Worm (Caenorhabditis elegans) whole organism, mixed stage, embryonic: ENCODE measurements around the gene ell-1.

Experiments
- M03D4.4 ChIP-seq: sonication (generic microtip); optimal IDR thresholded peaks from 2 replicates; lab custom pipeline; 2017; ENCODE audit warnings: mild to moderate bottlenecking, missing genetic modification characterization, missing compliant biosample characterization
- bed-3 ChIP-seq: fragments of 200-800 bp; sonication (Bioruptor generic); optimal IDR thresholded peaks from 3 replicates; lab custom pipeline; 2018; ENCODE audit warnings: mild to moderate bottlenecking, missing genetic modification characterization, moderate library complexity, missing compliant biosample characterization
- ceh-39 ChIP-seq: fragments of 150-350 bp; optimal IDR thresholded peaks from 2 replicates; lab custom pipeline; 2014; ENCODE audit warnings: missing biosample characterization, missing genetic modification characterization
- ceh-43 ChIP-seq: fragments of 200-800 bp; sonication (Bioruptor generic); optimal IDR thresholded peaks from 2 replicates; lab custom pipeline; 2018; ENCODE audit warnings: mild to moderate bottlenecking, missing genetic modification characterization, moderate library complexity, missing compliant biosample characterization
- ceh-83 ChIP-seq: fragments of 200-800 bp; sonication (Bioruptor generic); optimal IDR thresholded peaks from 2 replicates; lab custom pipeline; 2018; ENCODE audit warnings: mild to moderate bottlenecking, missing genetic modification characterization, missing compliant biosample characterization
- ces-1 ChIP-seq: fragments of 150-350 bp; optimal IDR thresholded peaks from 2 replicates; lab custom pipeline; 2014; ENCODE audit warnings: missing biosample characterization, missing genetic modification reagents, missing genetic modification characterization
- cnd-1 ChIP-seq: fragments of 200-800 bp; sonication (Bioruptor generic); optimal IDR thresholded peaks from 2 replicates; lab custom pipeline; 2018; ENCODE audit warnings: mild to moderate bottlenecking, missing genetic modification characterization, missing compliant biosample characterization
- flh-1 ChIP-seq: fragments of 200-800 bp; sonication (Bioruptor generic); optimal IDR thresholded peaks from 2 replicates; lab custom pipeline; 2018; ENCODE audit warnings: mild to moderate bottlenecking, missing genetic modification characterization, moderate library complexity, missing compliant biosample characterization
- ham-2 ChIP-seq: fragments of 200-800 bp; sonication (Bioruptor generic); optimal IDR thresholded peaks from 2 replicates; lab custom pipeline; 2018; ENCODE audit warnings: mild to moderate bottlenecking, missing genetic modification characterization, missing compliant biosample characterization
- hlh-1 ChIP-seq: fragments of 150-350 bp; optimal IDR thresholded peaks from 2 replicates; lab custom pipeline; 2014; ENCODE audit warnings: missing biosample characterization, missing genetic modification reagents, missing genetic modification characterization
- lin-13 ChIP-seq: fragments of 150-350 bp; optimal IDR thresholded peaks from 2 replicates; lab custom pipeline; 2014; ENCODE audit warnings: missing biosample characterization, missing genetic modification characterization
- lin-32 ChIP-seq: fragments of 200-800 bp; sonication (Bioruptor generic); optimal IDR thresholded peaks from 2 replicates; lab custom pipeline; 2018; ENCODE audit warnings: mild to moderate bottlenecking, missing genetic modification characterization, missing compliant biosample characterization
- lsy-2 ChIP-seq: fragments of 150-350 bp; optimal IDR thresholded peaks from 2 replicates; lab custom pipeline; 2014; ENCODE audit warnings: missing biosample characterization, missing genetic modification characterization
- mab-5 ChIP-seq: fragments of 150-350 bp; optimal IDR thresholded peaks from 2 replicates; lab custom pipeline; 2014; ENCODE audit warnings: missing biosample characterization, missing genetic modification characterization
- mep-1 ChIP-seq: fragments of 150-350 bp; optimal IDR thresholded peaks from 2 replicates; lab custom pipeline; 2017; ENCODE audit warnings: missing biosample characterization, missing genetic modification reagents, missing genetic modification characterization, inconsistent platforms
- mls-2 ChIP-seq: sonication (generic microtip); optimal IDR thresholded peaks from 2 replicates; lab custom pipeline; 2016; ENCODE audit warnings: mild to moderate bottlenecking, missing genetic modification characterization, moderate library complexity, missing compliant biosample characterization
- nhr-12 ChIP-seq: fragments of 150-350 bp; optimal IDR thresholded peaks from 2 replicates; lab custom pipeline; 2014; ENCODE audit warnings: missing biosample characterization, missing genetic modification characterization
- nhr-2 ChIP-seq: fragments of 150-350 bp; optimal IDR thresholded peaks from 2 replicates; lab custom pipeline; 2014; ENCODE audit warnings: missing biosample characterization, missing genetic modification characterization
- nhr-237 ChIP-seq: fragments of 150-350 bp; optimal IDR thresholded peaks from 2 replicates; lab custom pipeline; 2014; ENCODE audit warnings: missing biosample characterization, missing genetic modification characterization
- nhr-28 ChIP-seq: fragments of 150-350 bp; optimal IDR thresholded peaks from 2 replicates; lab custom pipeline; 2014; ENCODE audit warnings: missing biosample characterization, missing genetic modification characterization
- nhr-76 ChIP-seq: sonication (generic microtip); optimal IDR thresholded peaks from 2 replicates; lab custom pipeline; 2017; ENCODE audit warnings: missing biosample characterization, missing genetic modification characterization
- sem-2 ChIP-seq: fragments of 200-800 bp; sonication (Bioruptor generic); optimal IDR thresholded peaks from 2 replicates; lab custom pipeline; 2018; ENCODE audit warnings: mild to moderate bottlenecking, missing genetic modification characterization, missing compliant biosample characterization
- snpc-4 ChIP-seq: fragments of 150-350 bp; optimal IDR thresholded peaks from 2 replicates; lab custom pipeline; 2014; ENCODE audit warnings: missing biosample characterization, missing genetic modification characterization
- sptf-1 ChIP-seq: sonication (generic microtip); optimal IDR thresholded peaks from 2 replicates; lab custom pipeline; 2017; ENCODE audit warnings: mild to moderate bottlenecking, missing genetic modification characterization, moderate library complexity, missing compliant biosample characterization
- tbx-8 ChIP-seq: fragments of 200-800 bp; sonication (Bioruptor generic); optimal IDR thresholded peaks from 2 replicates; lab custom pipeline; 2018; ENCODE audit warnings: mild to moderate bottlenecking, missing genetic modification characterization, moderate library complexity, missing compliant biosample characterization
- unc-120 ChIP-seq: sonication (generic microtip); optimal IDR thresholded peaks from 2 replicates; lab custom pipeline; 2017; ENCODE audit warnings: missing genetic modification characterization, missing compliant biosample characterization; ENCODE audit not compliant: poor library complexity, severe bottlenecking
- unc-39 ChIP-seq: fragments of 150-350 bp; optimal IDR thresholded peaks from 2 replicates; lab custom pipeline; 2014; ENCODE audit warnings: missing biosample characterization, missing genetic modification characterization
- zip-8 ChIP-seq: fragments of 150-350 bp; optimal IDR thresholded peaks from 2 replicates; lab custom pipeline; 2014; ENCODE audit warnings: missing biosample characterization, missing genetic modification characterization

The ell-1 gene

DNA sequence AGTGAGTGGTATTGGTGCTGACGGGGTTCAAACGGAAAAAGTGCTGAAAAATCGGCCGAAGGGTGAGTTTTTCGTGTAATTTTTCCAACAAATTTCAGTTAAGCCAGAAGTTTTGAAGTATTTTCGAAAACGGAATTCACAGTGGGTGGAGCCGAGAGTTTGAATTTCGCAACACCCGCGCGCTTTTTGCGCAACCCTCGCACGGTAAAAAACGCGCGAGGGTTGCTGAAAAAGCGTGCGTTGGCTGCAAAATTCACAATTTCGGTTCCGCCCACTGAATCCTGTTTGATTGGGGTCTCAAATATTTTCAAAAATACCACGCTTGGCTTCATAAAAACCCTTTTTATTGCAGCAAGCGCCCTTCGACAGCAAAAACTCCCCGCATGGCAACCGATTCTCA lies 53.2 kb downstream of the ell-1 start:
- no peak for TF ChIP-seq nhr-28 (tag; lab: Kevin White, UChicago)
- no peak for TF ChIP-seq nhr-237 (tag; lab: Kevin White, UChicago)
- TF ChIP-seq snpc-4 (tag; lab: Kevin White, UChicago), result no peak
- no peak for TF ChIP-seq nhr-76
- no peak for TF ChIP-seq unc-39 (tag; lab: Kevin White, UChicago)
- no peak for TF ChIP-seq nhr-12
- TF ChIP-seq ceh-83 (GFP tag; lab: Kevin White, UChicago), result no peak
- TF ChIP-seq hlh-1 (tag; lab: Kevin White, UChicago), result no peak
- TF ChIP-seq mep-1 (tag; lab: Kevin White, UChicago), result no peak
- no peak for TF ChIP-seq zip-8 (tag; lab: Kevin White, UChicago)

DNA sequence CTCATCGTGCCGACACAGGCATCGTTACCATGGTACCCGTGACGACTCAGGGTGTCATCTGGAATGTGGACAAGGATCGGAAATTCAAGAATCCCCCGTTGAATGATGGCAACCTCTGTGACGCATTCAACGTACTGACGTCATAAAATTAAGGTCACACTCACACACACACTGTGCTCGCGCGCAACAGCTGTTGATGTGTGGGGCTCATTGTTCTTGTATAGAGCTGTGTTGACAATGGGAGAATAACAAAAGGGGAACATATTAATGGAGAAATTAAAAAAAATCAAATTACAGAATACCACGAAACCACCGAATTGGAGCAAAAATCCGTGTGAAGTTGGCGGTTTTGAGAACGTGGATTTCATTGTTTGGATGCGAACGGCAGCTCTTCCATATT lies 54.1 kb downstream of the ell-1 start:
- TF ChIP-seq bed-3 (GFP tag; lab: Kevin White, UChicago), result no peak
- TF ChIP-seq snpc-4 (tag; lab: Kevin White, UChicago), result no peak
- peak; percentile 89 for TF ChIP-seq cnd-1 (tag; lab: Kevin White, UChicago)
- no peak for TF ChIP-seq mep-1 (tag; lab: Kevin White, UChicago)
- peak; percentile 62 for TF ChIP-seq ces-1 (GFP tag; lab: Kevin White, UChicago)
- peak; percentile 88 for TF ChIP-seq hlh-1 (tag; lab: Kevin White, UChicago)
- peak; percentile 97 for TF ChIP-seq lin-32
- no peak for TF ChIP-seq nhr-237 (tag; lab: Kevin White, UChicago)
- TF ChIP-seq zip-8 (tag; lab: Kevin White, UChicago), result peak; percentile 30
- no peak for TF ChIP-seq mls-2 (tag; lab: Kevin White, UChicago)
- TF ChIP-seq ham-2 (GFP tag; lab: Kevin White, UChicago), result no peak

ce11 chrIV:4449439-4449838 lies 55.2 kb downstream of the ell-1 start, which contains the start of gene R08C7.12:
TSS of gene R08C7.12 (plus strand) at chrIV:4449739.
- TF ChIP-seq flh-1 (GFP tag; lab: Kevin White, UChicago), result no peak
- no peak for TF ChIP-seq ceh-43 (GFP tag; lab: Kevin White, UChicago)
- no peak for TF ChIP-seq bed-3 (GFP tag; lab: Kevin White, UChicago)

DNA sequence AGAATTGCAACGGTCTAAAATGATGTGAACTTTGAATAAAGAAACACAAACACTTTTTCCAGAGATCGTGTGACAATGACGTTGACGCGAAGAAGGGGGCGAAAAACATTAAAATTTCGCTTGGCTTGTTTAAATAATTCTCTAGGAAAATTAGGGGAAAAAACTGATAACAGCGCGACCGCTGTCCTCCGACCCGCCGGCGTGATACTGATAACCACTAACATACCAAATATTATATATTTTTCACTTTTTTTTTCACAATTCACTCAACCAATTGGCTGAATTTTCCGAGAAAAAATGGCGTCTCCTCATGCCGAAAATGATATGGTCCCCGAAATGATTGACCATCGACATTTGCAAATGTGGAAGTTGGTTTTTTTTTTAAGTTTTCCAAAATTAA lies 55.6 kb downstream of the ell-1 start:
- no peak for TF ChIP-seq sptf-1 (tag; lab: Kevin White, UChicago)
- no peak for TF ChIP-seq hlh-1 (tag; lab: Kevin White, UChicago)
- TF ChIP-seq snpc-4 (tag; lab: Kevin White, UChicago), result no peak
- no peak for TF ChIP-seq unc-39 (tag; lab: Kevin White, UChicago)
- TF ChIP-seq bed-3 (GFP tag; lab: Kevin White, UChicago), result no peak
- TF ChIP-seq nhr-28 (tag; lab: Kevin White, UChicago), result no peak
- TF ChIP-seq ceh-39, result no peak
- TF ChIP-seq mls-2 (tag; lab: Kevin White, UChicago), result no peak
- TF ChIP-seq mab-5, result no peak
- TF ChIP-seq lsy-2 (tag; lab: Kevin White, UChicago), result no peak
- TF ChIP-seq tbx-8, result no peak
- TF ChIP-seq nhr-2 (tag; lab: Kevin White, UChicago), result no peak
- no peak for TF ChIP-seq unc-120
- TF ChIP-seq nhr-237 (tag; lab: Kevin White, UChicago), result no peak

DNA sequence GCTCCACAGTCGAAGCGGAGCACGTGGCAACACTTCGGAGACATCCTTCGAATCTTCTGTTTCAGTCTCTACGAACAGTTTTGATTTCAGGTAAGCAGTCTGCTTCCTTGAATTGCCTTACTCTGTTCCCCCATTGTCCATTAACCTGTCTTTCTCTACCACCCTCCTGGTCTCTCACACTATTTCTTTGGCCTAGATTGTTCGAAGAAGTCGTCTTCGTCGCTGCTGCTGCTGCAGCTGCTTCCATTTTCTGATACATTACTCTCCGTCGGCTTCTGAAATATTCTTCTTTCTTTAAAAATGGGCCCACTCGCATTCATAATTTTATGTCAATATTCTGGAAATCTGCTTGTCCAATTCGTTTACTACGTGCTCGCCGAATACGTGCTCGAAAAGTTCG lies 57.4 kb downstream of the ell-1 start, which contains the start of gene R08C7.1:
TSS of gene R08C7.1 (plus strand) at position 301 of the 400 bp plus-strand sequence.
- no peak for TF ChIP-seq lin-13 (tag; lab: Kevin White, UChicago)
- TF ChIP-seq M03D4.4, result no peak
- no peak for TF ChIP-seq hlh-1 (tag; lab: Kevin White, UChicago)
- TF ChIP-seq bed-3 (GFP tag; lab: Kevin White, UChicago), result no peak
- no peak for TF ChIP-seq mls-2 (tag; lab: Kevin White, UChicago)
- TF ChIP-seq lin-32, result no peak
- TF ChIP-seq sem-2 (GFP tag; lab: Kevin White, UChicago), result no peak
- TF ChIP-seq tbx-8, result no peak
- no peak for TF ChIP-seq nhr-12
